Fruit fly (Drosophila melanogaster): Measurements from ENCODE around the gene CG43185.

dm6 chr2L:5925637-5926036, 40.9 kb downstream of the CG43185 start, which contains the start of gene dsf:
- TF ChIP-seq psq (optimal IDR thresholded peaks at IDR 0.05) (no peak), Sin3A (optimal IDR thresholded peaks at IDR 0.05) (no peak), Myc (optimal IDR thresholded peaks at IDR 0.05) (no peak), insv (optimal IDR thresholded peaks at IDR 0.05) (no peak)
